Worm (Caenorhabditis elegans) whole organism, L1 larva: Measurements from ENCODE around the gene F10B5.3.

Experiments
- C34B4.2 ChIP-seq: sonication (generic microtip); optimal IDR thresholded peaks from 2 replicates; lab custom pipeline; 2017; ENCODE audit warnings: mild to moderate bottlenecking, missing genetic modification characterization, missing compliant biosample characterization
- F16B12.6 ChIP-seq: fragments of 150-350 bp; optimal IDR thresholded peaks from 2 replicates; lab custom pipeline; 2014; ENCODE audit warnings: missing biosample characterization, missing genetic modification characterization
- alr-1 ChIP-seq: fragments of 200-800 bp; sonication (Bioruptor generic); optimal IDR thresholded peaks from 2 replicates; lab custom pipeline; 2018; ENCODE audit warnings: borderline replicate concordance, mild to moderate bottlenecking, missing genetic modification characterization, missing compliant biosample characterization
- blmp-1 ChIP-seq: fragments of 150-350 bp; optimal IDR thresholded peaks from 2 replicates; lab custom pipeline; 2014; ENCODE audit warnings: missing biosample characterization, missing genetic modification characterization
- ceh-82 ChIP-seq, 3 experiments: fragments of 150-350 bp in 1 of 3; sonication (generic microtip) in 2 of 3; optimal IDR thresholded peaks; 2 replicates each; lab custom pipeline; 2014 to 2017; ENCODE audit warnings: missing biosample characterization in 3 of 3, missing genetic modification characterization in 3 of 3
- ces-1 ChIP-seq: fragments of 150-350 bp; optimal IDR thresholded peaks from 2 replicates; lab custom pipeline; 2014; ENCODE audit warnings: missing biosample characterization, missing genetic modification reagents, missing genetic modification characterization
- dsc-1 ChIP-seq: sonication (generic microtip); optimal IDR thresholded peaks from 2 replicates; lab custom pipeline; 2016; ENCODE audit warnings: mild to moderate bottlenecking, missing genetic modification characterization, missing compliant biosample characterization
- efl-1 ChIP-seq, 4 experiments: fragments of 150-350 bp; optimal IDR thresholded peaks in 3 of 4; peaks in 1 of 4; 1 replicate in 1 of 4; 2 replicates in 3 of 4; lab custom pipeline; 2014; ENCODE audit warnings: missing biosample characterization in 2 of 4, missing genetic modification characterization in 2 of 4, missing genetic modification reagents in 2 of 4
- egl-13 ChIP-seq: sonication (generic microtip); optimal IDR thresholded peaks from 2 replicates; lab custom pipeline; 2016; ENCODE audit warnings: missing genotype, missing genetic modification reagents, missing genetic modification characterization, missing compliant biosample characterization
- egl-27 ChIP-seq, 2 experiments: fragments of 150-350 bp in 1 of 2; sonication (generic microtip); optimal IDR thresholded peaks; 3 replicates each; lab custom pipeline; 2017 to 2018; ENCODE audit warnings: missing biosample characterization in 2 of 2, missing genetic modification characterization in 2 of 2, missing genetic modification reagents in 2 of 2
- elt-2 ChIP-seq: sonication (generic microtip); optimal IDR thresholded peaks from 2 replicates; lab custom pipeline; 2016; ENCODE audit warnings: missing genetic modification characterization, mild to moderate bottlenecking, inconsistent platforms, missing compliant biosample characterization, missing genetic modification reagents
- fkh-10 ChIP-seq: sonication (generic microtip); optimal IDR thresholded peaks from 2 replicates; lab custom pipeline; 2017; ENCODE audit warnings: missing biosample characterization, missing genetic modification reagents, missing genetic modification characterization
- fkh-4 ChIP-seq: sonication (generic microtip); optimal IDR thresholded peaks from 2 replicates; lab custom pipeline; 2016; ENCODE audit warnings: missing compliant biosample characterization, missing genetic modification characterization, borderline replicate concordance
- fkh-8 ChIP-seq: sonication (generic microtip); optimal IDR thresholded peaks from 2 replicates; lab custom pipeline; 2016; ENCODE audit warnings: mild to moderate bottlenecking, missing genetic modification characterization, missing compliant biosample characterization
- fos-1 ChIP-seq: fragments of 150-350 bp; optimal IDR thresholded peaks from 2 replicates; lab custom pipeline; 2014; ENCODE audit warnings: missing biosample characterization, missing genetic modification characterization
- irx-1 ChIP-seq: sonication (generic microtip); optimal IDR thresholded peaks from 2 replicates; lab custom pipeline; 2016; ENCODE audit warnings: missing genetic modification characterization, missing compliant biosample characterization
- jun-1 ChIP-seq: fragments of 150-350 bp; optimal IDR thresholded peaks from 2 replicates; lab custom pipeline; 2014; ENCODE audit warnings: missing biosample characterization, missing genetic modification reagents, missing genetic modification characterization
- lin-14 ChIP-seq: fragments of 200-800 bp; sonication (Bioruptor generic); optimal IDR thresholded peaks from 2 replicates; lab custom pipeline; 2018; ENCODE audit warnings: mild to moderate bottlenecking, missing genetic modification characterization, moderate library complexity, missing compliant biosample characterization
- lin-15B ChIP-seq: fragments of 150-350 bp; sonication (generic microtip); optimal IDR thresholded peaks from 3 replicates; lab custom pipeline; 2014; ENCODE audit warnings: missing biosample characterization, missing genetic modification characterization
- lin-35 ChIP-seq, 2 experiments: fragments of 150-350 bp; optimal IDR thresholded peaks; 2 replicates each; lab custom pipeline; 2014; ENCODE audit warnings: missing biosample characterization in 2 of 2, missing genetic modification characterization in 2 of 2, missing genetic modification reagents in 2 of 2
- lsy-2 ChIP-seq, 2 experiments: fragments of 150-350 bp; optimal IDR thresholded peaks; 2 replicates each; lab custom pipeline; 2014; ENCODE audit warnings: missing biosample characterization in 2 of 2, missing genetic modification characterization in 2 of 2
- mab-9 ChIP-seq: fragments of 200-800 bp; sonication (Bioruptor generic); IDR thresholded peaks from 2 replicates; pipeline ENCODE4 v1.3.6; 2022; ENCODE audit warnings: missing genetic modification reagents, missing genetic modification characterization, missing compliant biosample characterization
- mdl-1 ChIP-seq, 2 experiments: fragments of 150-350 bp; optimal IDR thresholded peaks; 2 replicates each; lab custom pipeline; 2014 to 2017; ENCODE audit warnings: missing biosample characterization in 2 of 2, missing genetic modification characterization in 2 of 2, inconsistent platforms in 1 of 2
- mep-1 ChIP-seq: fragments of 150-350 bp; optimal IDR thresholded peaks from 2 replicates; lab custom pipeline; 2014; ENCODE audit warnings: missing biosample characterization, missing genetic modification characterization
- nhr-11 ChIP-seq: fragments of 150-350 bp; optimal IDR thresholded peaks from 2 replicates; lab custom pipeline; 2014; ENCODE audit warnings: missing biosample characterization, missing genetic modification characterization
- nhr-19 ChIP-seq: fragments of 200-800 bp; sonication (Bioruptor generic); conservative IDR thresholded peaks from 2 replicates; pipeline ENCODE4 v1.3.6; 2022; ENCODE audit warnings: missing genetic modification characterization, missing compliant biosample characterization
- nhr-20 ChIP-seq: sonication (generic microtip); optimal IDR thresholded peaks from 2 replicates; lab custom pipeline; 2016; ENCODE audit warnings: mild to moderate bottlenecking, missing genetic modification characterization, missing compliant biosample characterization
- nhr-47 ChIP-seq: sonication (generic microtip); optimal IDR thresholded peaks from 2 replicates; lab custom pipeline; 2016; ENCODE audit warnings: mild to moderate bottlenecking, missing genetic modification characterization, moderate library complexity, missing compliant biosample characterization
- nhr-71 ChIP-seq: sonication (generic microtip); optimal IDR thresholded peaks from 2 replicates; lab custom pipeline; 2016; ENCODE audit warnings: mild to moderate bottlenecking, missing genetic modification characterization, moderate library complexity, missing compliant biosample characterization
- nhr-85 ChIP-seq: sonication (generic microtip); peaks from one replicate; lab custom pipeline; 2016; ENCODE audit warnings: missing genetic modification characterization, inconsistent platforms, missing compliant biosample characterization
- pag-3 ChIP-seq: sonication (generic microtip); optimal IDR thresholded peaks from 2 replicates; lab custom pipeline; 2017; ENCODE audit warnings: missing genetic modification characterization, mild to moderate bottlenecking, missing compliant biosample characterization, antibody characterized with exemption, borderline replicate concordance; ENCODE audit not compliant: insufficient read depth
- pqm-1 ChIP-seq: sonication (generic microtip); optimal IDR thresholded peaks from 3 replicates; lab custom pipeline; 2017; ENCODE audit warnings: missing biosample characterization, missing genetic modification characterization
- rnt-1 ChIP-seq: sonication (generic microtip); optimal IDR thresholded peaks from 2 replicates; lab custom pipeline; 2016; ENCODE audit warnings: mild to moderate bottlenecking, missing genetic modification characterization, moderate library complexity, missing compliant biosample characterization
- skn-1 ChIP-seq: fragments of 150-350 bp; optimal IDR thresholded peaks from 2 replicates; lab custom pipeline; 2014; ENCODE audit warnings: missing biosample characterization, missing genetic modification characterization
- snpc-4 ChIP-seq: fragments of 150-350 bp; optimal IDR thresholded peaks from 2 replicates; lab custom pipeline; 2014; ENCODE audit warnings: missing biosample characterization, missing genetic modification characterization
- snu-23 ChIP-seq: sonication (generic microtip); optimal IDR thresholded peaks from 2 replicates; lab custom pipeline; 2016; ENCODE audit warnings: missing genetic modification characterization, missing compliant biosample characterization
- sox-4 ChIP-seq: sonication (generic microtip); optimal IDR thresholded peaks from 2 replicates; lab custom pipeline; 2016; ENCODE audit warnings: missing genetic modification characterization, missing compliant biosample characterization
- sptf-1 ChIP-seq: fragments of 150-350 bp; optimal IDR thresholded peaks from 2 replicates; lab custom pipeline; 2014; ENCODE audit warnings: missing biosample characterization, missing genetic modification characterization
- swsn-7 ChIP-seq: sonication (generic microtip); optimal IDR thresholded peaks from 2 replicates; lab custom pipeline; 2016; ENCODE audit warnings: missing genetic modification characterization, missing compliant biosample characterization
- unc-86 ChIP-seq: sonication (generic microtip); optimal IDR thresholded peaks from 2 replicates; lab custom pipeline; 2016; ENCODE audit warnings: missing genetic modification characterization, missing compliant biosample characterization
- xbp-1 ChIP-seq: sonication (generic microtip); optimal IDR thresholded peaks from 2 replicates; lab custom pipeline; 2016; ENCODE audit warnings: missing genetic modification characterization, missing compliant biosample characterization
- zip-4 ChIP-seq: fragments of 200-800 bp; sonication (Bioruptor generic); optimal IDR thresholded peaks from 2 replicates; lab custom pipeline; 2018; ENCODE audit warnings: mild to moderate bottlenecking, missing genetic modification characterization, moderate library complexity, missing compliant biosample characterization
- ztf-11 ChIP-seq, 2 experiments: sonication (generic microtip); optimal IDR thresholded peaks; 2 replicates each; lab custom pipeline; 2016 to 2017; ENCODE audit warnings: missing genetic modification characterization in 2 of 2, missing biosample characterization in 1 of 2, missing compliant biosample characterization in 1 of 2

The F10B5.3 gene

ce11 chrII:8127290-8127689 lies 22.5 kb downstream of the F10B5.3 start:
- TF ChIP-seq fkh-4 (tag; lab: Kevin White, UChicago) (no peak), lin-14 (peak; percentile 7), pqm-1 (tag; lab: Kevin White, UChicago) (peak; percentile 31), egl-13 (tag; lab: Kevin White, UChicago) (no peak), lsy-2 (tag; optimal IDR thresholded peaks at IDR 0.05; lab: Kevin White, UChicago) (peak in 1 of 2 experiments; percentile 4), ces-1 (GFP tag; lab: Kevin White, UChicago) (no peak), elt-2 (tag; lab: Kevin White, UChicago) (peak; percentile 68), alr-1 (tag; lab: Kevin White, UChicago) (no peak), lin-35 (GFP tag; optimal IDR thresholded peaks at IDR 0.05; lab: Kevin White, UChicago) (peak in 1 of 2 experiments; percentile 36), nhr-85 (peak; percentile 17)
- TF ChIP-seq, all 84 proteins: peak for 6

- TF ChIP-seq fkh-10 (GFP tag; lab: Kevin White, UChicago) (no peak), rnt-1 (peak; percentile 19)
Observed at ce11 chrII:8126617-8127016, 23.2 kb downstream of the F10B5.3 start.

- TF ChIP-seq F16B12.6 (tag; lab: Kevin White, UChicago) (peak; percentile 37), lin-35 (GFP tag; optimal IDR thresholded peaks at IDR 0.05; lab: Kevin White, UChicago) (peak; percentile 40 to 41), snu-23 (GFP tag; lab: Kevin White, UChicago) (peak; percentile 24), C34B4.2 (tag; lab: Kevin White, UChicago) (no peak), skn-1 (peak; percentile 34), blmp-1 (tag; lab: Kevin White, UChicago) (peak; percentile 30), unc-86 (tag; lab: Kevin White, UChicago) (peak; percentile 30), sptf-1 (no peak), nhr-20 (tag; lab: Kevin White, UChicago) (peak; percentile 18), xbp-1 (peak; percentile 42), dsc-1 (tag; lab: Kevin White, UChicago) (peak; percentile 38), nhr-47 (peak; percentile 45), egl-27 (tag; optimal IDR thresholded peaks at IDR 0.05; lab: Kevin White, UChicago) (peak in 1 of 2 experiments; percentile 14), rnt-1 (peak; percentile 52), egl-13 (tag; lab: Kevin White, UChicago) (peak; percentile 39), mdl-1 (tag; optimal IDR thresholded peaks at IDR 0.05; lab: Kevin White, UChicago) (peak in 1 of 2 experiments; percentile 27), swsn-7 (tag; lab: Kevin White, UChicago) (peak; percentile 57), irx-1 (tag; lab: Kevin White, UChicago) (no peak), mab-9 (GFP tag; lab: Robert Waterston, UW) (no peak), fkh-10 (GFP tag; lab: Kevin White, UChicago) (peak; percentile 7), pag-3 (tag; lab: Kevin White, UChicago) (no peak), lin-15B (tag; lab: Kevin White, UChicago) (no peak), efl-1 (optimal IDR thresholded peaks at IDR 0.05; lab: Kevin White, UChicago) (peak in 1 of 2 experiments; percentile 8), efl-1 (GFP tag; optimal IDR thresholded peaks at IDR 0.05 in 1 of 2; lab: Kevin White, UChicago) (peak in 1 of 2 experiments; percentile 0), nhr-71 (tag; lab: Kevin White, UChicago) (peak; percentile 64), ztf-11 (tag; optimal IDR thresholded peaks at IDR 0.05; lab: Kevin White, UChicago) (peak in 1 of 2 experiments; percentile 12), nhr-19 (GFP tag; lab: Robert Waterston, UW) (peak; percentile 8), lsy-2 (tag; optimal IDR thresholded peaks at IDR 0.05; lab: Kevin White, UChicago) (peak; percentile 45 to 85), snpc-4 (tag; lab: Kevin White, UChicago) (no peak), fkh-8 (peak; percentile 61), fos-1 (tag; lab: Kevin White, UChicago) (peak; percentile 31), ceh-82 (tag; optimal IDR thresholded peaks at IDR 0.05; lab: Kevin White, UChicago) (peak; percentile 29 to 77 (median 63)), jun-1 (tag; lab: Kevin White, UChicago) (peak; percentile 1), mep-1 (tag; lab: Kevin White, UChicago) (peak; percentile 57), nhr-11 (tag; lab: Kevin White, UChicago) (no peak), lin-14 (peak; percentile 84), zip-4 (GFP tag; lab: Kevin White, UChicago) (no peak), sox-4 (tag; lab: Kevin White, UChicago) (no peak)
- TF ChIP-seq, all 84 proteins: peak for 27
Observed at ce11 chrII:8126132-8126531, 23.7 kb downstream of the F10B5.3 start.
